Worm (Caenorhabditis elegans): ENCODE measurements around the gene B0281.4.
"Not testable (repeated sequence)": the region's sequence is repeated elsewhere in the genome, so short reads cannot be mapped to it uniquely, and the experiment has no call there.

The B0281.4 gene

ce11 chrII:2289441-2289840, 9.2 kb downstream of the B0281.4 start:
- no peak for TF ChIP-seq mls-2 (tag; optimal IDR thresholded peaks at IDR 0.05)
- peak; percentile 19 for TF ChIP-seq lin-32 (GFP tag; optimal IDR thresholded peaks at IDR 0.05)
- no peak for TF ChIP-seq nhr-28 (tag; optimal IDR thresholded peaks at IDR 0.05)
- no peak for TF ChIP-seq ceh-39 (tag; optimal IDR thresholded peaks at IDR 0.05)

- no peak for TF ChIP-seq unc-62 (GFP tag; optimal IDR thresholded peaks at IDR 0.05)
- TF ChIP-seq unc-39 (tag; optimal IDR thresholded peaks at IDR 0.05) = no peak
- TF ChIP-seq elt-3 (tag; optimal IDR thresholded peaks at IDR 0.05) = no peak
- TF ChIP-seq ces-1 (GFP tag; optimal IDR thresholded peaks at IDR 0.05) = no peak
- TF ChIP-seq drap-1 (GFP tag; optimal IDR thresholded peaks at IDR 0.05) = no peak
- no peak for TF ChIP-seq cnd-1 (tag; optimal IDR thresholded peaks at IDR 0.05)
- TF ChIP-seq nhr-28 (tag; optimal IDR thresholded peaks at IDR 0.05) = no peak
- TF ChIP-seq nhr-76 (tag; optimal IDR thresholded peaks at IDR 0.05) = no peak
- no peak for TF ChIP-seq mls-2 (tag; optimal IDR thresholded peaks at IDR 0.05)
- no peak for TF ChIP-seq bed-3 (GFP tag; optimal IDR thresholded peaks at IDR 0.05)
- no peak for TF ChIP-seq ztf-11 (tag; optimal IDR thresholded peaks at IDR 0.05)
- TF ChIP-seq ceh-43 (GFP tag; optimal IDR thresholded peaks at IDR 0.05) = no peak
- no peak for TF ChIP-seq hlh-1 (tag; optimal IDR thresholded peaks at IDR 0.05)
- TF ChIP-seq nhr-2 (tag; optimal IDR thresholded peaks at IDR 0.05) = no peak
- no peak for TF ChIP-seq unc-120 (tag; optimal IDR thresholded peaks at IDR 0.05; ENCODE audit: poor library complexity, severe bottlenecking)
- TF ChIP-seq elt-1 (tag; optimal IDR thresholded peaks at IDR 0.05; ENCODE audit: borderline replicate concordance, insufficient read depth) = no peak
- TF ChIP-seq flh-1 (GFP tag; optimal IDR thresholded peaks at IDR 0.05) = no peak
- no peak for TF ChIP-seq pha-4 (tag; optimal IDR thresholded peaks at IDR 0.05)
- TF ChIP-seq nhr-237 (tag; optimal IDR thresholded peaks at IDR 0.05) = no peak
These were observed 9.8 kb downstream of the B0281.4 start, which contains the start of the genes K09F6.10 and K09F6.13 for ce11 chrII:2288798-2289197. TSS of gene K09F6.10 (minus strand) at chrII:2288883. TSS of gene K09F6.13 (plus strand) at chrII:2289114.

- TF ChIP-seq sem-2 (GFP tag; optimal IDR thresholded peaks at IDR 0.05) (no peak), ham-2 (GFP tag; optimal IDR thresholded peaks at IDR 0.05) (no peak), ceh-83 (GFP tag; optimal IDR thresholded peaks at IDR 0.05) (no peak), lin-32 (GFP tag; optimal IDR thresholded peaks at IDR 0.05) (no peak), unc-39 (tag; optimal IDR thresholded peaks at IDR 0.05) (no peak), nhr-2 (tag; optimal IDR thresholded peaks at IDR 0.05) (no peak), elt-3 (tag; optimal IDR thresholded peaks at IDR 0.05) (no peak), snpc-4 (tag; optimal IDR thresholded peaks at IDR 0.05) (no peak), M03D4.4 (tag; optimal IDR thresholded peaks at IDR 0.05) (no peak), blmp-1 (tag; optimal IDR thresholded peaks at IDR 0.05) (no peak), ceh-43 (GFP tag; optimal IDR thresholded peaks at IDR 0.05) (no peak), nhr-237 (tag; optimal IDR thresholded peaks at IDR 0.05) (no peak), nhr-76 (tag; optimal IDR thresholded peaks at IDR 0.05) (no peak), zip-8 (tag; optimal IDR thresholded peaks at IDR 0.05) (no peak), ces-1 (GFP tag; optimal IDR thresholded peaks at IDR 0.05) (no peak), cnd-1 (tag; optimal IDR thresholded peaks at IDR 0.05) (no peak)
These were observed 13.9 kb downstream of the B0281.4 start for ce11 chrII:2284703-2285102.

ce11 chrII:2282599-2282998, 16.0 kb downstream of the B0281.4 start, which contains the start of gene K09F6.9:
TSS of gene K09F6.9 (minus strand) at chrII:2282699.
- TF ChIP-seq unc-120 (tag; optimal IDR thresholded peaks at IDR 0.05; ENCODE audit: poor library complexity, severe bottlenecking); nhr-2 (tag; optimal IDR thresholded peaks at IDR 0.05); unc-62 (GFP tag; optimal IDR thresholded peaks at IDR 0.05): not testable (repeated sequence)

ce11 chrII:2279839-2280238, 18.8 kb downstream of the B0281.4 start, which contains the start of gene K09F6.11:
TSS of gene K09F6.11 (plus strand) at chrII:2280139.
- TF ChIP-seq nhr-237 (tag; optimal IDR thresholded peaks at IDR 0.05) (no peak), bed-3 (GFP tag; optimal IDR thresholded peaks at IDR 0.05) (no peak), ham-2 (GFP tag; optimal IDR thresholded peaks at IDR 0.05) (no peak), unc-120 (tag; optimal IDR thresholded peaks at IDR 0.05; ENCODE audit: poor library complexity, severe bottlenecking) (no peak), unc-39 (tag; optimal IDR thresholded peaks at IDR 0.05) (no peak), lin-13 (tag; optimal IDR thresholded peaks at IDR 0.05) (no peak), tbx-8 (GFP tag; optimal IDR thresholded peaks at IDR 0.05) (no peak), mab-5 (tag; optimal IDR thresholded peaks at IDR 0.05) (no peak), elt-3 (tag; optimal IDR thresholded peaks at IDR 0.05) (no peak), nhr-76 (tag; optimal IDR thresholded peaks at IDR 0.05) (no peak), hlh-1 (tag; optimal IDR thresholded peaks at IDR 0.05) (no peak)
